Fruit fly (Drosophila melanogaster) whole organism, prepupa: ENCODE data around the gene Polr2I.

ENCODE experiments used
- CG6792 ChIP-seq: fragments of 200-800 bp; sonication (Bioruptor generic); optimal IDR thresholded peaks from 3 replicates; lab custom pipeline; 2016; ENCODE audit warnings: missing biosample characterization, missing genetic modification characterization
- CG6854 ChIP-seq: fragments of 200-800 bp; sonication (Bioruptor generic); optimal IDR thresholded peaks from 2 replicates; lab custom pipeline; 2017; ENCODE audit warnings: missing biosample characterization, mild to moderate bottlenecking, missing genetic modification characterization
- CG9139 ChIP-seq: fragments of 200-800 bp; sonication (Bioruptor generic); optimal IDR thresholded peaks from 3 replicates; lab custom pipeline; 2017; ENCODE audit warnings: missing biosample characterization, mild to moderate bottlenecking, missing genetic modification characterization
- Eip93F ChIP-seq: fragments of 200-800 bp; sonication (Bioruptor generic); optimal IDR thresholded peaks from 2 replicates; lab custom pipeline; 2016; ENCODE audit warnings: missing biosample characterization, mild to moderate bottlenecking, missing genetic modification characterization
- esn ChIP-seq: fragments of 200-800 bp; sonication (Bioruptor generic); optimal IDR thresholded peaks from 2 replicates; lab custom pipeline; 2016; ENCODE audit warnings: missing biosample characterization, mild to moderate bottlenecking, missing genetic modification characterization, moderate library complexity
- spab ChIP-seq: fragments of 200-800 bp; sonication (Bioruptor generic); optimal IDR thresholded peaks from 2 replicates; lab custom pipeline; 2017; ENCODE audit warnings: missing biosample characterization, mild to moderate bottlenecking, missing genetic modification characterization, missing genetic modification reagents
- topi ChIP-seq: fragments of 200-800 bp; sonication (Bioruptor generic); optimal IDR thresholded peaks from 3 replicates; lab custom pipeline; 2016; ENCODE audit warnings: missing biosample characterization, missing genetic modification characterization

DNA sequence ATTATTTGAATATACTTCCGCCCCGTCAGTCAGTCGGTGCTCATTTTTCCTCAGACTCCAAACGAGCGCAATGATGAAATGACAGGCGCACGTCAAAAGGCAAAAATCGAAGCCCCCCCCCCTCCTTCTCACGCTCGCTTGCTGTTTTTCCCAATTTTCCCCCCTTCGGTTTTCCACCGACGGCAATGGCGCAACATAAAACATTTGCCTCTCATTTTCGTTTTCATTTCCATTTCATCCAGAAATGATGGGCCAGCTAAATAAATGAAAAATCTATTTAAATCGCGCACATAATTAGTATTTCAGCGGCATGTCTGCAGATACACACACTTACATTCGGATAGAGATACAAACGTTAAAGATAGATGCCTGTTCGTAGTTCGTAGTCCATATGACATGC, 22.6 kb downstream of the Polr2I start:
- TF ChIP-seq CG9139 (GFP tag; lab: Kevin White, UChicago) (no peak), spab (GFP tag; lab: Kevin White, UChicago) (no peak), Eip93F (GFP tag; lab: Kevin White, UChicago) (no peak), topi (GFP tag; lab: Kevin White, UChicago) (no peak), CG6854 (GFP tag; lab: Kevin White, UChicago) (no peak), CG6792 (GFP tag; lab: Kevin White, UChicago) (no peak), esn (GFP tag; lab: Kevin White, UChicago) (no peak)
